Fruit fly (Drosophila melanogaster) whole organism, embryonic: ENCODE measurements around the gene CG7367.
A peak's percentile ranks its signal among the peaks of the same experiment; 100 is the strongest.

ENCODE experiments used
- Bdp1 ChIP-seq: fragments of 200-800 bp; sonication (Bioruptor generic); optimal IDR thresholded peaks from 3 replicates; lab custom pipeline; 2016; ENCODE audit warnings: missing biosample characterization, missing genetic modification characterization
- CG11560 ChIP-seq: fragments of 200-800 bp; sonication (Bioruptor generic); IDR thresholded peaks from 3 replicates; pipeline ENCODE4 v1.3.6; 2022; ENCODE audit warnings: missing biosample characterization, missing genetic modification characterization
- CG12744 ChIP-seq: fragments of 200-800 bp; sonication (Bioruptor generic); optimal IDR thresholded peaks from 2 replicates; lab custom pipeline; 2016; ENCODE audit warnings: missing biosample characterization, missing genetic modification characterization
- CG13424 ChIP-seq: fragments of 200-800 bp; sonication (Bioruptor generic); optimal IDR thresholded peaks from 2 replicates; lab custom pipeline; 2019; ENCODE audit warnings: missing biosample characterization, mild to moderate bottlenecking, missing genetic modification characterization, moderate library complexity
- CG13775 ChIP-seq: fragments of 200-800 bp; sonication (Bioruptor generic); optimal IDR thresholded peaks from 3 replicates; lab custom pipeline; 2017; ENCODE audit warnings: missing biosample characterization, mild to moderate bottlenecking, missing genetic modification characterization
- CG1647 ChIP-seq: fragments of 200-800 bp; sonication (Bioruptor generic); optimal IDR thresholded peaks from 3 replicates; lab custom pipeline; 2016; ENCODE audit warnings: missing biosample characterization, missing genetic modification characterization
- CG2129 ChIP-seq: fragments of 200-800 bp; sonication (Bioruptor generic); IDR thresholded peaks from 2 replicates; pipeline ENCODE4 v1.3.6; 2022; ENCODE audit warnings: missing biosample characterization, missing genetic modification characterization; ENCODE audit not compliant: partially characterized antibody
- CG2678 ChIP-seq: fragments of 200-800 bp; sonication (Bioruptor generic); optimal IDR thresholded peaks from 3 replicates; lab custom pipeline; 2019; ENCODE audit warnings: missing biosample characterization, mild to moderate bottlenecking, missing genetic modification characterization, moderate library complexity
- CG2712 ChIP-seq: fragments of 200-800 bp; optimal IDR thresholded peaks from 3 replicates; lab custom pipeline; 2019; ENCODE audit warnings: missing biosample characterization, mild to moderate bottlenecking, missing genetic modification characterization, moderate library complexity
- CG31441 ChIP-seq: fragments of 200-800 bp; sonication (Bioruptor generic); IDR thresholded peaks from 2 replicates; pipeline ENCODE4 v1.3.6; 2022; ENCODE audit warnings: missing biosample characterization, missing genetic modification characterization
- CG32532 ChIP-seq: fragments of 200-800 bp; sonication (Bioruptor generic); IDR thresholded peaks from 2 replicates; pipeline ENCODE4 v1.3.6; 2022; ENCODE audit warnings: missing biosample characterization, missing genetic modification characterization
- CG4854 ChIP-seq: fragments of 200-800 bp; sonication (Bioruptor generic); optimal IDR thresholded peaks from 2 replicates; lab custom pipeline; 2016; ENCODE audit warnings: missing biosample characterization, missing genetic modification characterization, inconsistent platforms
- CG5245 ChIP-seq: fragments of 200-800 bp; sonication (Bioruptor generic); optimal IDR thresholded peaks from 3 replicates; lab custom pipeline; 2016; ENCODE audit warnings: missing biosample characterization, missing genetic modification characterization
- CG6813 ChIP-seq: fragments of 200-800 bp; sonication (Bioruptor generic); optimal IDR thresholded peaks from 2 replicates; lab custom pipeline; 2017; ENCODE audit warnings: missing biosample characterization, missing genetic modification characterization, mild to moderate bottlenecking, moderate library complexity, missing genetic modification reagents
- CG7556 ChIP-seq: fragments of 200-800 bp; sonication (Bioruptor generic); optimal IDR thresholded peaks from 2 replicates; lab custom pipeline; 2017; ENCODE audit warnings: missing biosample characterization, mild to moderate bottlenecking, missing genetic modification characterization
- CG7928 ChIP-seq: fragments of 200-800 bp; sonication (Bioruptor generic); optimal IDR thresholded peaks from 2 replicates; lab custom pipeline; 2017; ENCODE audit warnings: missing biosample characterization, mild to moderate bottlenecking, missing genetic modification characterization
- Chrac-16 ChIP-seq: fragments of 200-800 bp; sonication (Bioruptor generic); optimal IDR thresholded peaks from 3 replicates; lab custom pipeline; 2016; ENCODE audit warnings: missing biosample characterization, missing genetic modification characterization
- Deaf1 ChIP-seq: fragments of 200-800 bp; optimal IDR thresholded peaks from 3 replicates; lab custom pipeline; 2019; ENCODE audit warnings: missing biosample characterization, mild to moderate bottlenecking, missing genetic modification characterization, moderate library complexity
- Dfd ChIP-seq, 2 experiments: fragments of >200 bp; optimal IDR thresholded peaks; 2 replicates each; lab custom pipeline; 2017; ENCODE audit warnings: missing biosample characterization in 2 of 2, missing genetic modification characterization in 2 of 2
- Fer2 ChIP-seq: fragments of 200-800 bp; sonication (Bioruptor generic); optimal IDR thresholded peaks from 2 replicates; lab custom pipeline; 2018; ENCODE audit warnings: missing biosample characterization, mild to moderate bottlenecking, missing genetic modification characterization, moderate library complexity
- Hmr ChIP-seq: fragments of 200-800 bp; sonication (Bioruptor generic); optimal IDR thresholded peaks from 3 replicates; lab custom pipeline; 2017; ENCODE audit warnings: mild to moderate bottlenecking, missing biosample characterization, missing genetic modification reagents, missing genetic modification characterization
- Hr39 ChIP-seq: fragments of >200 bp; optimal IDR thresholded peaks from 2 replicates; lab custom pipeline; 2017
- Hr78 ChIP-seq, 2 experiments: fragments of 200-800 bp in 1 of 2; fragments of >200 bp in 1 of 2; sonication (Bioruptor generic) in 1 of 2; optimal IDR thresholded peaks; 2 replicates each; lab custom pipeline; 2017 to 2019; ENCODE audit warnings: missing biosample characterization in 2 of 2, missing genetic modification characterization in 2 of 2, mild to moderate bottlenecking in 1 of 2, moderate library complexity in 1 of 2
- Pdp1 ChIP-seq, 2 experiments: fragments of 200-800 bp; sonication (Bioruptor generic); optimal IDR thresholded peaks; 3 replicates each; lab custom pipeline; 2016; ENCODE audit warnings: missing biosample characterization in 2 of 2, missing genetic modification characterization in 2 of 2, mild to moderate bottlenecking in 1 of 2, moderate library complexity in 1 of 2
- Rfx ChIP-seq: fragments of 200-800 bp; sonication (Bioruptor generic); IDR thresholded peaks from 2 replicates; pipeline ENCODE4 v1.3.6; 2022; ENCODE audit warnings: missing biosample characterization, missing genetic modification characterization
- TFAM ChIP-seq: fragments of 200-800 bp; sonication (Bioruptor generic); optimal IDR thresholded peaks from 2 replicates; lab custom pipeline; 2017; ENCODE audit warnings: missing biosample characterization, missing genetic modification characterization, inconsistent platforms
- Tbp ChIP-seq: fragments of >200 bp; optimal IDR thresholded peaks from 2 replicates; lab custom pipeline; 2018; ENCODE audit warnings: missing biosample characterization, missing genetic modification characterization
- YL-1 ChIP-seq: fragments of 200-800 bp; sonication (Bioruptor generic); optimal IDR thresholded peaks from 3 replicates; lab custom pipeline; 2017; ENCODE audit warnings: missing biosample characterization, mild to moderate bottlenecking, missing genetic modification characterization
- aop ChIP-seq: fragments of 200-800 bp; sonication (Bioruptor generic); IDR thresholded peaks from 2 replicates; pipeline ENCODE4 v1.3.6; 2022; ENCODE audit warnings: missing biosample characterization, missing genetic modification characterization
- ash1 ChIP-seq: fragments of 200-800 bp; sonication (Bioruptor generic); optimal IDR thresholded peaks from 2 replicates; lab custom pipeline; 2018; ENCODE audit warnings: missing biosample characterization, mild to moderate bottlenecking, missing genetic modification characterization
- btn ChIP-seq: fragments of 200-800 bp; sonication (Bioruptor generic); optimal IDR thresholded peaks from 2 replicates; lab custom pipeline; 2016; ENCODE audit warnings: missing biosample characterization, missing genetic modification characterization
- caup ChIP-seq: fragments of 200-800 bp; sonication (Bioruptor generic); optimal IDR thresholded peaks from 3 replicates; lab custom pipeline; 2017; ENCODE audit warnings: missing biosample characterization, mild to moderate bottlenecking, missing genetic modification characterization, moderate library complexity; ENCODE audit not compliant: severe bottlenecking
- chn ChIP-seq: fragments of 200-800 bp; sonication (Bioruptor generic); optimal IDR thresholded peaks from 2 replicates; lab custom pipeline; 2016; ENCODE audit warnings: missing biosample characterization, missing genetic modification characterization
- corto ChIP-seq: fragments of 200-800 bp; sonication (Bioruptor generic); optimal IDR thresholded peaks from 2 replicates; lab custom pipeline; 2016; ENCODE audit warnings: missing biosample characterization, mild to moderate bottlenecking, missing genetic modification characterization, moderate library complexity
- croc ChIP-seq: fragments of 200-800 bp; sonication (Bioruptor generic); conservative IDR thresholded peaks from 3 replicates; pipeline ENCODE4 v1.3.6; 2022; ENCODE audit warnings: missing biosample characterization, missing genetic modification characterization
- dan ChIP-seq: fragments of 200-800 bp; sonication (Bioruptor generic); IDR thresholded peaks from 2 replicates; pipeline ENCODE4 v1.3.6; 2022; ENCODE audit warnings: missing biosample characterization, missing genetic modification characterization
- ewg ChIP-seq: fragments of 200-800 bp; sonication (Bioruptor generic); optimal IDR thresholded peaks from 3 replicates; lab custom pipeline; 2017; ENCODE audit warnings: mild to moderate bottlenecking, missing biosample characterization, missing genetic modification reagents, missing genetic modification characterization
- fd102C ChIP-seq: fragments of 200-800 bp; sonication (Bioruptor generic); optimal IDR thresholded peaks from 2 replicates; lab custom pipeline; 2018; ENCODE audit warnings: missing biosample characterization, mild to moderate bottlenecking, missing genetic modification characterization, moderate library complexity
- gce ChIP-seq: fragments of 200-800 bp; sonication (Bioruptor generic); IDR thresholded peaks from 3 replicates; pipeline ENCODE4 v1.3.6; 2022; ENCODE audit warnings: missing biosample characterization, missing genetic modification characterization
- gsb-n ChIP-seq: fragments of 200-800 bp; sonication (Bioruptor generic); optimal IDR thresholded peaks from 3 replicates; lab custom pipeline; 2018; ENCODE audit warnings: missing biosample characterization, mild to moderate bottlenecking, missing genetic modification characterization
- h ChIP-seq: fragments of >200 bp; optimal IDR thresholded peaks from 2 replicates; lab custom pipeline; 2017
- klu ChIP-seq: fragments of 200-800 bp; sonication (Bioruptor generic); IDR thresholded peaks from 2 replicates; pipeline ENCODE4 v1.3.6; 2022; ENCODE audit warnings: missing biosample characterization, missing genetic modification characterization
- lmd ChIP-seq: fragments of 200-800 bp; sonication (Bioruptor generic); IDR thresholded peaks from 2 replicates; pipeline ENCODE4 v1.3.6; 2022; ENCODE audit warnings: missing biosample characterization, missing genetic modification characterization
- maf-S ChIP-seq: fragments of 200-800 bp; sonication (Bioruptor generic); optimal IDR thresholded peaks from 2 replicates; lab custom pipeline; 2016; ENCODE audit warnings: missing biosample characterization, missing genetic modification characterization
- mam ChIP-seq: fragments of 200-800 bp; sonication (Bioruptor generic); optimal IDR thresholded peaks from 3 replicates; lab custom pipeline; 2016; ENCODE audit warnings: missing biosample characterization, missing genetic modification characterization
- ssp ChIP-seq: fragments of 200-800 bp; sonication (Bioruptor generic); IDR thresholded peaks from 2 replicates; pipeline ENCODE4 v1.3.6; 2022; ENCODE audit warnings: missing biosample characterization, missing genetic modification characterization
- sug ChIP-seq: fragments of 200-800 bp; optimal IDR thresholded peaks from 2 replicates; lab custom pipeline; 2019; ENCODE audit warnings: missing biosample characterization, mild to moderate bottlenecking, missing genetic modification characterization, moderate library complexity
- usp ChIP-seq: fragments of >200 bp; optimal IDR thresholded peaks from 2 replicates; lab custom pipeline; 2017; ENCODE audit warnings: missing biosample characterization, missing genetic modification characterization
- vnd ChIP-seq: fragments of 200-800 bp; sonication (Bioruptor generic); IDR thresholded peaks from 3 replicates; pipeline ENCODE4 v1.3.6; 2022; ENCODE audit warnings: missing biosample characterization, missing genetic modification characterization; ENCODE audit not compliant: partially characterized antibody

Gene CG7367

DNA sequence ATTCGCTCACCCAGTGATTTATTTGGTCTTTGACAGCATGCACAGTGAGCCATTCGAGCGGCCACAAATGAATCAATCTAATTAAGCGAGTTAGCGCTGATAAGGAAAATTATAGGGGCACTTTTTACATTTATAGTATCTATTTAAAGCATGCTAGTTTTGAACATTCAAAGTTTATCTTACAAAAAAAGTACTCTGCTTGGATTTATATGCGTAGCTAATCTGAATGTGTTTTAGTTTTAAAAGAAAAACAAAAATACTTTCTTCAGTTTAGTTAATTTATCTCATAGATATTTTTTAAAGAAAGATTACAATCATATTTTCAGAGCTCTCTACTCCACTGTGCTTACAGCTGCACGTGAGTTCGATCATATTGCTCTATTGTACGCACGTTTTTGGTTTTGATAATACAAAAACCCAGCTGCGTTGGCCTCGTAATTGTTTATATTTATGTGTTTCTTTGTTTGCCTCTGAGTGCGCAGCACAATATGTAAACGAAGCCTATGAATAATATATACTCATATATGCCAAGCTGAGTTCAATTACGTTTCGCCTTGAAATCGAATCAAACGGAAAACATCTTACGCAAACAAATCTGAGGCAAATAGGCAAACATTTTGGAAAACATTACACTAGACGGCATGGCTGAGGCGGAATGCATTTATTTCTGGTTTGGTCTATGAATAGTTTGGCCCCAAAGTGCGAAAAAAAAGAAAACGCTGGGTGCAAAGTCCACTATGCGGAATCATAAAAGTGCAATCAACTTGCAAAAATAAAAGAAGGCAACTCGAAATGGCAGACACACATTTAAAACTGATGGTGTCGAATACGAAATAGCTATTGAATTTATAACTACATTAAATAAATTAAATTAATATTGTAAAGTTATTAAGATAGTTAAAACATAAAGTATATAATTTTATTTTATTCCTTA, 37.6 kb downstream of the CG7367 start (continued):
- no peak for TF ChIP-seq vnd
- TF ChIP-seq chn (GFP tag; lab: Kevin White, UChicago): peak; percentile 80
- peak; percentile 92 for TF ChIP-seq CG2712 (tag; lab: Kevin White, UChicago)
- TF ChIP-seq CG1647 (GFP tag; lab: Kevin White, UChicago): peak; percentile 50
- peak; percentile 88 for TF ChIP-seq CG13775 (GFP tag; lab: Kevin White, UChicago)
- peak; percentile 72 for TF ChIP-seq CG4854
- TF ChIP-seq Rfx (GFP tag; lab: Robert Waterston, UW): peak; percentile 78
- TF ChIP-seq TFAM (GFP tag; lab: Kevin White, UChicago): no peak
- TF ChIP-seq fd102C (GFP tag; lab: Kevin White, UChicago): peak; percentile 65
- TF ChIP-seq CG32532: peak; percentile 85
- TF ChIP-seq CG12744 (GFP tag; lab: Kevin White, UChicago): peak; percentile 72
- TF ChIP-seq Tbp (GFP tag; lab: Kevin White, UChicago): no peak
- TF ChIP-seq CG31441 (GFP tag; lab: Robert Waterston, UW): peak; percentile 91
- TF ChIP-seq CG2129: no peak
- peak; percentile 73 for TF ChIP-seq CG6813 (GFP tag; lab: Kevin White, UChicago)
- TF ChIP-seq maf-S (GFP tag; lab: Kevin White, UChicago): peak; percentile 68
- peak; percentile 96 for TF ChIP-seq CG7556 (GFP tag; lab: Kevin White, UChicago)
- peak; percentile 95 for TF ChIP-seq CG2678 (tag; lab: Kevin White, UChicago)
- peak; percentile 73 for TF ChIP-seq ewg (GFP tag; lab: Kevin White, UChicago)
- peak; percentile 40 for TF ChIP-seq corto (GFP tag; lab: Kevin White, UChicago)
- TF ChIP-seq caup: peak; percentile 83
- peak; percentile 42 for TF ChIP-seq Fer2 (tag; lab: Kevin White, UChicago)
- no peak for TF ChIP-seq Hr39 (lab: Kevin White, UChicago)
- TF ChIP-seq Hmr: peak; percentile 89
- TF ChIP-seq Bdp1 (GFP tag; lab: Kevin White, UChicago): peak; percentile 81
- TF ChIP-seq aop (GFP tag; lab: Robert Waterston, UW): no peak
- TF ChIP-seq dan (GFP tag; lab: Robert Waterston, UW): peak; percentile 63
- TF ChIP-seq gsb-n (tag; lab: Kevin White, UChicago): peak; percentile 78
- TF ChIP-seq ssp (GFP tag; lab: Robert Waterston, UW): peak; percentile 73
- TF ChIP-seq CG11560 (tag; lab: Robert Waterston, UW): peak; percentile 77
- no peak for TF ChIP-seq ash1 (GFP tag; lab: Kevin White, UChicago)
- TF ChIP-seq Deaf1 (tag; lab: Kevin White, UChicago): peak; percentile 69
- TF ChIP-seq h: no peak
- peak; percentile 50 for TF ChIP-seq btn
- TF ChIP-seq croc: peak; percentile 73
- TF ChIP-seq Pdp1 (GFP tag; optimal IDR thresholded peaks at IDR 0.05; lab: Kevin White, UChicago): peak; percentile 73 to 80
- TF ChIP-seq CG13424 (tag; lab: Kevin White, UChicago): peak; percentile 89
- TF ChIP-seq sug (tag; lab: Kevin White, UChicago): peak; percentile 85
- TF ChIP-seq mam: peak; percentile 74
- peak; percentile 82 for TF ChIP-seq Chrac-16 (GFP tag; lab: Kevin White, UChicago)
- TF ChIP-seq CG5245: peak; percentile 75
- peak; percentile 25 for TF ChIP-seq CG7928
- TF ChIP-seq klu: peak; percentile 79
- peak in 1 of 2 experiments; percentile 54 for TF ChIP-seq Hr78 (GFP tag; optimal IDR thresholded peaks at IDR 0.05; lab: Kevin White, UChicago)
- TF ChIP-seq gce (GFP tag; lab: Robert Waterston, UW): 0 out of 3 replicates have a peak, but pooled peaks have one; percentile 41
- no peak for TF ChIP-seq usp
- TF ChIP-seq Dfd (GFP tag; optimal IDR thresholded peaks at IDR 0.05; lab: Kevin White, UChicago): no peak
- TF ChIP-seq YL-1 (GFP tag; lab: Kevin White, UChicago): peak; percentile 61
- peak; percentile 87 for TF ChIP-seq lmd (GFP tag; lab: Robert Waterston, UW)
